Worm (Caenorhabditis elegans): ENCODE data around the gene nas-14.

DNA sequence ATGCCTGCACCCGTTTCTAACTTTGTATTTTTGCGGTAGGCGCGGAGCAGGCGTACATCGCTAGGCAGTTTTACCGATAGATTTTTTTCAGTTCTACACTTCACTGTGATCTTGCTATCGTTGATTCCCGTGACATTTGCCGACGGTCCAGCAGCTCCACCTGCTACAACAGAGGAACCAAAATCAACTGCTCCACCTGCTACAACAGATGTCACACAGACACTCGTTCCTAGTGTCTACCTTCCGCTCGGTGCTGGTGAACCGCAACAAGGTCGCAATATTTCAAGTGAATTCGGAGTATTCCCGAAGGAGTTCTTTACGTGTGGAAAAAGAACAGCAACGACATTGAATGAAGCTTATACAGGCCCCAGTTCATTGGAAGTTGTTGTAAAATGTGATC lies 19.7 kb downstream of the nas-14 start:
- no peak for TF ChIP-seq tbx-2 (tag; optimal IDR thresholded peaks at IDR 0.05)
- TF ChIP-seq nhr-77 (tag; optimal IDR thresholded peaks at IDR 0.05), result no peak
- no peak for TF ChIP-seq nhr-20 (tag; optimal IDR thresholded peaks at IDR 0.05)
- no peak for TF ChIP-seq nhr-76 (tag; optimal IDR thresholded peaks at IDR 0.05)
- no peak for TF ChIP-seq lin-14 (GFP tag; optimal IDR thresholded peaks at IDR 0.05)
- TF ChIP-seq nhr-47 (tag; optimal IDR thresholded peaks at IDR 0.05), result no peak
- no peak for TF ChIP-seq fkh-10 (GFP tag; optimal IDR thresholded peaks at IDR 0.05)
